Fruit fly (Drosophila melanogaster) Kc167 (cell line): ENCODE measurements around the gene Hnf4.

Source experiments
- Myc ChIP-seq: fragments of >200 bp; optimal IDR thresholded peaks from 2 replicates; lab custom pipeline; 2017; ENCODE audit warnings: missing external identifiers
- h ChIP-seq: fragments of >200 bp; optimal IDR thresholded peaks from 3 replicates; lab custom pipeline; 2018; ENCODE audit warnings: missing external identifiers
- ttk ChIP-seq: sonication (Bioruptor generic); optimal IDR thresholded peaks from 2 replicates; lab custom pipeline; 2017; ENCODE audit warnings: missing external identifiers

dm6 chr2L:8683261-8684042 is 26.0 kb downstream of the Hnf4 start:
- TF ChIP-seq ttk (no peak), h (lab: Kevin White, UChicago) (no peak), Myc (lab: Kevin White, UChicago) (no peak)
